Worm (Caenorhabditis elegans) whole organism, L4 larva: ENCODE measurements around the gene T23B12.5.

ENCODE experiments used
- ZK546.5 ChIP-seq, 2 experiments: sonication (generic microtip); optimal IDR thresholded peaks; 2 replicates each; lab custom pipeline; 2017; ENCODE audit warnings: missing biosample characterization in 2 of 2, missing genetic modification characterization in 2 of 2
- fos-1 ChIP-seq: fragments of 150-350 bp; optimal IDR thresholded peaks from 2 replicates; lab custom pipeline; 2014; ENCODE audit warnings: missing biosample characterization, missing genetic modification characterization
- mdl-1 ChIP-seq, 2 experiments: fragments of 150-350 bp in 1 of 2; sonication (generic microtip) in 1 of 2; optimal IDR thresholded peaks; 2 replicates each; lab custom pipeline; 2014 to 2017; ENCODE audit warnings: missing biosample characterization in 2 of 2, missing genetic modification characterization in 2 of 2
- ztf-11 ChIP-seq: fragments of 150-350 bp; optimal IDR thresholded peaks from 2 replicates; lab custom pipeline; 2014; ENCODE audit warnings: missing biosample characterization, missing genetic modification characterization

DNA sequence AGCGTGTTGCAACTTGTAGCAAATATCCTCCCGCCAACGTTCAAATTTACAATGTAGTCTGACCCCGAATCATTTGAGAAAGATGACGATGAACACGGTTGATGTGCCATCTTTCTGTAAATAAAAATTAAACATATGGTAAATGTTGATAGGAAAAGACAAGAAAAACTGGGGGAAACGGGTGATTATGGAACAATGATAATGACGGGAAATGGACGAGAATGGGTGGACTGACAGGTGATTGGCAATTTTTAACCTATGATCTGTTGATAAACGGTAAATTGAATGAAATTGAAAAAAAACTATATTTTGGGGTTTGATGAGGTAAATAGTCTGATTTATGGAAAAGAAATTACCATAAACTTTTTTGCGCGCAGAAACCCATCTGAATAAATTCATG, 12.5 kb upstream of the T23B12.5 start, which contains the start of gene T23B12.6:
- TF ChIP-seq mdl-1 (tag; optimal IDR thresholded peaks at IDR 0.05; lab: Kevin White, UChicago) = no peak
- TF ChIP-seq ztf-11 (tag; lab: Kevin White, UChicago) = no peak
- TF ChIP-seq fos-1 (tag; lab: Kevin White, UChicago) = no peak
- no peak for TF ChIP-seq ZK546.5 (tag; optimal IDR thresholded peaks at IDR 0.05; lab: Kevin White, UChicago)
